Worm (Caenorhabditis elegans) whole organism, young adult: ENCODE measurements around the gene rps-4.
A peak's percentile ranks its signal among the peaks of the same experiment; 100 is the strongest.

Source experiments
- B0019.2 ChIP-seq: fragments of 200-800 bp; sonication (Bioruptor generic); conservative IDR thresholded peaks from 2 replicates; pipeline ENCODE4 v1.3.6; 2022; ENCODE audit warnings: missing genetic modification reagents, missing genetic modification characterization, missing compliant biosample characterization
- B0035.1 ChIP-seq: sonication (generic microtip); optimal IDR thresholded peaks from 2 replicates; lab custom pipeline; 2016; ENCODE audit warnings: missing genetic modification characterization, mild to moderate bottlenecking, missing compliant biosample characterization, missing genotype, missing genetic modification reagents
- B0261.1 ChIP-seq: sonication (generic microtip); optimal IDR thresholded peaks from 2 replicates; lab custom pipeline; 2016; ENCODE audit warnings: mild to moderate bottlenecking, missing genetic modification characterization, moderate library complexity, missing compliant biosample characterization
- F10E7.11 ChIP-seq: sonication (generic microtip); optimal IDR thresholded peaks from 2 replicates; lab custom pipeline; 2017; ENCODE audit warnings: mild to moderate bottlenecking, missing genetic modification characterization, moderate library complexity, missing compliant biosample characterization
- F22D6.2 ChIP-seq: sonication (generic microtip); optimal IDR thresholded peaks from 2 replicates; lab custom pipeline; 2016; ENCODE audit warnings: mild to moderate bottlenecking, missing genetic modification characterization, missing compliant biosample characterization
- F57C9.4 ChIP-seq: sonication (generic microtip); optimal IDR thresholded peaks from 2 replicates; lab custom pipeline; 2017; ENCODE audit warnings: mild to moderate bottlenecking, missing genetic modification characterization, missing compliant biosample characterization
- K11D2.4 ChIP-seq: fragments of 200-800 bp; sonication (Bioruptor generic); IDR thresholded peaks from 2 replicates; pipeline ENCODE4 v1.3.6; 2022; ENCODE audit warnings: missing genetic modification reagents, missing genetic modification characterization, missing compliant biosample characterization
- T07F8.4 ChIP-seq: sonication (generic microtip); optimal IDR thresholded peaks from 2 replicates; lab custom pipeline; 2016; ENCODE audit warnings: mild to moderate bottlenecking, missing genetic modification characterization, moderate library complexity, missing compliant biosample characterization
- Y53G8AR.9 ChIP-seq: fragments of 200-800 bp; sonication (Bioruptor generic); conservative IDR thresholded peaks from 2 replicates; pipeline ENCODE4 v1.3.6; 2022; ENCODE audit warnings: missing genetic modification reagents, missing genetic modification characterization, missing compliant biosample characterization
- Y67H2A.10 ChIP-seq: fragments of 200-800 bp; sonication (Bioruptor generic); conservative IDR thresholded peaks from 2 replicates; pipeline ENCODE4 v1.3.6; 2022; ENCODE audit warnings: missing genetic modification reagents, missing genetic modification characterization, missing compliant biosample characterization
- ZK185.1 ChIP-seq: sonication (generic microtip); optimal IDR thresholded peaks from 2 replicates; lab custom pipeline; 2016; ENCODE audit warnings: mild to moderate bottlenecking, missing genetic modification characterization, missing compliant biosample characterization; ENCODE audit not compliant: poor library complexity, severe bottlenecking
- ama-1 ChIP-seq, 3 experiments: fragments of 150-350 bp in 1 of 3; sonication (generic microtip) in 2 of 3; optimal IDR thresholded peaks; 2 replicates each; lab custom pipeline; 2014 to 2018; ENCODE audit warnings: missing biosample characterization in 2 of 3, missing genetic modification characterization in 2 of 3, missing genetic modification reagents in 2 of 3
- atf-7 ChIP-seq: sonication (generic microtip); optimal IDR thresholded peaks from 2 replicates; lab custom pipeline; 2017; ENCODE audit warnings: mild to moderate bottlenecking, missing genetic modification characterization, missing compliant biosample characterization
- attf-3 ChIP-seq: fragments of 200-800 bp; sonication (Bioruptor generic); conservative IDR thresholded peaks from 2 replicates; pipeline ENCODE4 v1.3.6; 2022; ENCODE audit warnings: missing genetic modification reagents, missing genetic modification characterization, missing compliant biosample characterization
- attf-5 ChIP-seq: fragments of 200-800 bp; sonication (Bioruptor generic); optimal IDR thresholded peaks from 2 replicates; lab custom pipeline; 2018; ENCODE audit warnings: mild to moderate bottlenecking, missing genetic modification characterization, missing compliant biosample characterization
- bed-2 ChIP-seq: fragments of 200-800 bp; sonication (Bioruptor generic); IDR thresholded peaks from 2 replicates; pipeline ENCODE4 v1.3.6; 2022; ENCODE audit warnings: missing genetic modification reagents, missing genetic modification characterization, missing compliant biosample characterization
- ceh-58 ChIP-seq: fragments of 200-800 bp; sonication (Bioruptor generic); IDR thresholded peaks from 2 replicates; pipeline ENCODE4 v1.3.6; 2022; ENCODE audit warnings: missing genetic modification characterization, missing compliant biosample characterization
- ceh-79 ChIP-seq: sonication (generic microtip); optimal IDR thresholded peaks from 2 replicates; lab custom pipeline; 2017; ENCODE audit warnings: mild to moderate bottlenecking, missing genetic modification characterization, missing compliant biosample characterization
- ceh-91 ChIP-seq: fragments of 200-800 bp; sonication (Bioruptor generic); IDR thresholded peaks from 2 replicates; pipeline ENCODE4 v1.3.6; 2022; ENCODE audit warnings: missing genetic modification reagents, missing genetic modification characterization, missing compliant biosample characterization
- chd-7 ChIP-seq: sonication (generic microtip); optimal IDR thresholded peaks from 2 replicates; lab custom pipeline; 2016; ENCODE audit warnings: mild to moderate bottlenecking, missing genetic modification characterization, moderate library complexity, missing compliant biosample characterization
- die-1 ChIP-seq: sonication (generic microtip); optimal IDR thresholded peaks from 2 replicates; lab custom pipeline; 2016; ENCODE audit warnings: missing genotype, mild to moderate bottlenecking, missing genetic modification characterization, missing compliant biosample characterization
- dpl-1 ChIP-seq: fragments of 150-350 bp; optimal IDR thresholded peaks from 2 replicates; lab custom pipeline; 2014; ENCODE audit warnings: missing biosample characterization, missing genetic modification reagents, missing genetic modification characterization
- efl-1 ChIP-seq: fragments of 150-350 bp; optimal IDR thresholded peaks from 2 replicates; lab custom pipeline; 2014; ENCODE audit warnings: missing biosample characterization, missing genetic modification reagents, missing genetic modification characterization
- egl-18 ChIP-seq: fragments of 200-800 bp; sonication (Bioruptor generic); IDR thresholded peaks from 2 replicates; pipeline ENCODE4 v1.3.6; 2022; ENCODE audit warnings: missing genetic modification reagents, missing genetic modification characterization, missing compliant biosample characterization
- ekl-4 ChIP-seq: fragments of 200-800 bp; sonication (Bioruptor generic); IDR thresholded peaks from 2 replicates; pipeline ENCODE4 v1.3.6; 2022; ENCODE audit warnings: missing genetic modification reagents, missing genetic modification characterization, missing compliant biosample characterization
- him-1 ChIP-seq: sonication (generic microtip); optimal IDR thresholded peaks from 2 replicates; lab custom pipeline; 2016; ENCODE audit warnings: missing genotype, missing genetic modification reagents, missing genetic modification characterization, missing compliant biosample characterization
- hmg-1.2 ChIP-seq: fragments of 200-800 bp; sonication (Bioruptor generic); IDR thresholded peaks from 2 replicates; pipeline ENCODE4 v1.3.6; 2022; ENCODE audit warnings: missing genetic modification reagents, missing genetic modification characterization, missing compliant biosample characterization
- hrde-1 ChIP-seq: sonication (generic microtip); optimal IDR thresholded peaks from 2 replicates; lab custom pipeline; 2016; ENCODE audit warnings: missing genetic modification characterization, mild to moderate bottlenecking, missing compliant biosample characterization, moderate library complexity, missing genotype, missing genetic modification reagents, borderline replicate concordance
- lsy-27 ChIP-seq: sonication (generic microtip); optimal IDR thresholded peaks from 2 replicates; lab custom pipeline; 2017; ENCODE audit warnings: missing genetic modification characterization, mild to moderate bottlenecking, missing compliant biosample characterization, antibody characterized with exemption, missing genotype, borderline replicate concordance; ENCODE audit not compliant: insufficient read depth
- madf-3 ChIP-seq: fragments of 200-800 bp; sonication (Bioruptor generic); IDR thresholded peaks from 2 replicates; pipeline ENCODE4 v1.3.6; 2022; ENCODE audit warnings: missing genetic modification reagents, missing genetic modification characterization, missing compliant biosample characterization
- madf-6 ChIP-seq: fragments of 200-800 bp; sonication (Bioruptor generic); IDR thresholded peaks from 2 replicates; pipeline ENCODE4 v1.3.6; 2022; ENCODE audit warnings: missing genetic modification reagents, missing genetic modification characterization, missing compliant biosample characterization
- mel-28 ChIP-seq: sonication (generic microtip); optimal IDR thresholded peaks from 2 replicates; lab custom pipeline; 2016; ENCODE audit warnings: borderline replicate concordance, mild to moderate bottlenecking, missing genetic modification characterization, missing compliant biosample characterization
- mxl-1 ChIP-seq: sonication (generic microtip); optimal IDR thresholded peaks from 2 replicates; lab custom pipeline; 2016; ENCODE audit warnings: missing genetic modification characterization, missing compliant biosample characterization
- nfya-2 ChIP-seq: fragments of 200-800 bp; sonication (Bioruptor generic); IDR thresholded peaks from 2 replicates; pipeline ENCODE4 v1.3.6; 2022; ENCODE audit warnings: missing genetic modification reagents, missing genetic modification characterization, missing compliant biosample characterization
- nfyb-1 ChIP-seq: fragments of 200-800 bp; sonication (Bioruptor generic); IDR thresholded peaks from 2 replicates; pipeline ENCODE4 v1.3.6; 2022; ENCODE audit warnings: missing genetic modification reagents, missing genetic modification characterization, missing compliant biosample characterization
- nhr-80 ChIP-seq: sonication (generic microtip); optimal IDR thresholded peaks from 2 replicates; lab custom pipeline; 2016; ENCODE audit warnings: missing genetic modification characterization, missing compliant biosample characterization
- pbrm-1 ChIP-seq: fragments of 200-800 bp; sonication (Bioruptor generic); IDR thresholded peaks from 2 replicates; pipeline ENCODE4 v1.3.6; 2022; ENCODE audit warnings: missing genetic modification reagents, missing genetic modification characterization, missing compliant biosample characterization
- rcor-1 ChIP-seq: fragments of 200-800 bp; sonication (Bioruptor generic); IDR thresholded peaks from 2 replicates; pipeline ENCODE4 v1.3.6; 2022; ENCODE audit warnings: missing genetic modification reagents, missing genetic modification characterization, missing compliant biosample characterization
- sdz-38 ChIP-seq: sonication (generic microtip); optimal IDR thresholded peaks from 2 replicates; lab custom pipeline; 2016; ENCODE audit warnings: missing genotype, missing genetic modification characterization, missing compliant biosample characterization
- snpc-1.1 ChIP-seq: sonication (generic microtip); optimal IDR thresholded peaks from 2 replicates; lab custom pipeline; 2017; ENCODE audit warnings: missing genetic modification characterization, mild to moderate bottlenecking, missing compliant biosample characterization, antibody characterized with exemption, moderate library complexity, missing genotype, missing genetic modification reagents; ENCODE audit not compliant: insufficient read depth
- snpc-1.3 ChIP-seq: sonication (generic microtip); optimal IDR thresholded peaks from 2 replicates; lab custom pipeline; 2017; ENCODE audit warnings: missing genetic modification characterization, mild to moderate bottlenecking, missing compliant biosample characterization, antibody characterized with exemption, moderate library complexity, missing genotype, missing genetic modification reagents; ENCODE audit not compliant: insufficient read depth
- somi-1 ChIP-seq: fragments of 200-800 bp; sonication (Bioruptor generic); optimal IDR thresholded peaks from 2 replicates; lab custom pipeline; 2018; ENCODE audit warnings: mild to moderate bottlenecking, missing genetic modification characterization, missing compliant biosample characterization
- unc-62 ChIP-seq: fragments of 150-350 bp; optimal IDR thresholded peaks from 2 replicates; lab custom pipeline; 2014; ENCODE audit warnings: missing biosample characterization, missing genetic modification reagents, missing genetic modification characterization
- zfh-2 ChIP-seq: fragments of 200-800 bp; sonication (Bioruptor generic); conservative IDR thresholded peaks from 2 replicates; pipeline ENCODE4 v1.3.6; 2022; ENCODE audit warnings: missing genetic modification reagents, missing genetic modification characterization, missing compliant biosample characterization
- zim-3 ChIP-seq: sonication (generic microtip); optimal IDR thresholded peaks from 2 replicates; lab custom pipeline; 2017; ENCODE audit warnings: mild to moderate bottlenecking, missing genetic modification characterization, moderate library complexity, missing compliant biosample characterization
- ztf-6 ChIP-seq: fragments of 200-800 bp; sonication (Bioruptor generic); IDR thresholded peaks from 2 replicates; pipeline ENCODE4 v1.3.6; 2022; ENCODE audit warnings: missing genetic modification reagents, missing genetic modification characterization, missing compliant biosample characterization

The rps-4 gene

DNA sequence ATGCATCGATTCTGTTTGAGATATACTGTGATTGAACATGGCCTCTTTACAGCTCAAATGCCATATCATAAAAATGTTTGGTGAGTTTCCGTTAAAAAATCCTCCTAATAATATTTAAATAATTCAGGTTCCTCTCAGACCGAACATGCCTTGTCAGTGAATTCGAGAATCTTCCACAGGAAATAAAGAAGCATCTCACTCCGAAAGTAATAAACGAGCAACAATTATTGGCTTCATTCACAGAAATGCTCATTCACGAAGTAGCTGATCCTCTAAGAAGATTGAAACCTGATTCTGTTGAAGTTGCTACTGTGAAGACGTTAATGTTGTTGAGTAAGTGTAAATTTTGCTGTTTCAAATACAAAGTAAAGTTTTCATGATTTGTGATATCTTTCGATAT lies 32.3 kb downstream of the rps-4 start:
- TF ChIP-seq ceh-79 (tag; lab: Kevin White, UChicago): no peak
- peak; percentile 15 for TF ChIP-seq ZK185.1
- TF ChIP-seq lsy-27 (tag; lab: Kevin White, UChicago): no peak
- 0 out of 2 replicates have a peak, but pooled peaks have one; percentile 7 for TF ChIP-seq nfyb-1 (GFP tag; lab: Robert Waterston, UW)
- TF ChIP-seq madf-3 (GFP tag; lab: Robert Waterston, UW): 0 out of 2 replicates have a peak, but pooled peaks have one; percentile 52

DNA sequence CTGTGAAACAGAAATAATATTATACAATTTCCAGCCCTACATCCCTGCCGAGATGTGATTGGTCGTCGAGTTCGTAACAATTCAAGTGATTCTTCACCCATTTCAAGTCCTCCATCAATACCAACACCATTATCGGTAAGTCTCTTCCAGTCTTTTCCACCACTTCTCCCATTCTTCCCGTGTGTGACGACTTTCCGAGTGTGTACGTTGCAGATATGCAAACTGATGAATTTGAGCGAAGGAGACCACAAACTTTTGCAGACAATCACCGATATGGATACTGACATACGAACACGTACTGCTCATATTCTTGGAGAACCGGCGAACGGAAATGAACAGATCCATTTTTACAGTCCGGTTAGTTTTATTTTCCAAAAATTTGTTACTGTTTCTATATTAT lies 33.0 kb downstream of the rps-4 start:
- TF ChIP-seq die-1 (tag; lab: Kevin White, UChicago) (no peak), dpl-1 (GFP tag; lab: Kevin White, UChicago) (no peak), ama-1 (optimal IDR thresholded peaks at IDR 0.05; lab: Kevin White, UChicago) (peak; percentile 63), ama-1 (GFP tag; optimal IDR thresholded peaks at IDR 0.05; lab: Kevin White, UChicago) (no peak), mel-28 (no peak), chd-7 (no peak), madf-6 (no peak), attf-3 (GFP tag; lab: Robert Waterston, UW) (no peak), hmg-1.2 (GFP tag; lab: Robert Waterston, UW) (no peak), F22D6.2 (tag; lab: Kevin White, UChicago) (no peak), him-1 (tag; lab: Kevin White, UChicago) (no peak), nfyb-1 (GFP tag; lab: Robert Waterston, UW) (no peak), Y67H2A.10 (GFP tag; lab: Robert Waterston, UW) (no peak), unc-62 (no peak), F57C9.4 (peak; percentile 27), zim-3 (tag; lab: Kevin White, UChicago) (peak; percentile 26), zfh-2 (GFP tag; lab: Robert Waterston, UW) (no peak), egl-18 (GFP tag; lab: Robert Waterston, UW) (no peak), F10E7.11 (tag; lab: Kevin White, UChicago) (no peak), B0261.1 (no peak), B0019.2 (GFP tag; lab: Robert Waterston, UW) (no peak), snpc-1.3 (tag; lab: Kevin White, UChicago) (no peak), atf-7 (tag; lab: Kevin White, UChicago) (no peak), pbrm-1 (no peak), ZK185.1 (no peak)

DNA sequence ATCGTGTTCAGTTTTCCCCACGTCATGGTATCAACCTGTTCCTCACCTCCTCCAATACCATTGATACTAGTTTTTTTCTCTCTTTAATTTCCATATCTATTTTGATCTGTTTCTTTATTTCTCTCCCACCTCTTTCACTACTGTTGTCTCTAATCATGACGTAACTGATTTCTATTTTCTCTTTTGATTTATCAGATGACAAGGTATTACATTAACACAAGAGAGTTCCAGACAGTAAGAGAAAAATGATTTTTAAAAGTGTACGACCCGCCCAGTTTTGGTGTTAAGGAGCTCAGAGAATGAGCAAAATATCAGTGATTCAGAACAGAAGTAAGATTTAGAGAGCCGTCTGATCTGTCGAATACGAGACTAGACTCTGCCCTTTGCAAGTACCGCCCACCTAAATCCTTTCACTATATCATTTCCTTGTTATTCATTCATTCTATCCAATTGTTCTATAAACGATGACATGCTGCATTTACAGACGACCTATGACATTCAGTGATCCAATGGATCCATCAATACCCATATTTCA lies 34.7 kb downstream of the rps-4 start, which contains the start of gene nhr-105:
TSS of gene nhr-105 (plus strand) at position 485 of the 535 bp plus-strand sequence.
- no peak for TF ChIP-seq B0035.1 (tag; lab: Kevin White, UChicago)
- no peak for TF ChIP-seq nfya-2 (GFP tag; lab: Robert Waterston, UW)
- no peak for TF ChIP-seq mxl-1
- no peak for TF ChIP-seq T07F8.4 (tag; lab: Kevin White, UChicago)
- no peak for TF ChIP-seq ztf-6 (GFP tag; lab: Robert Waterston, UW)
- no peak for TF ChIP-seq pbrm-1
- no peak for TF ChIP-seq ceh-58
- TF ChIP-seq K11D2.4 (GFP tag; lab: Robert Waterston, UW): no peak
- no peak for TF ChIP-seq efl-1
- no peak for TF ChIP-seq ekl-4 (GFP tag; lab: Robert Waterston, UW)
- no peak for TF ChIP-seq snpc-1.1 (tag; lab: Kevin White, UChicago)
- no peak for TF ChIP-seq ceh-79 (tag; lab: Kevin White, UChicago)
- no peak for TF ChIP-seq bed-2 (GFP tag; lab: Robert Waterston, UW)
- TF ChIP-seq ceh-91: no peak
- TF ChIP-seq sdz-38 (tag; lab: Kevin White, UChicago): no peak
- TF ChIP-seq nhr-80 (tag; lab: Kevin White, UChicago): peak; percentile 41
- peak; percentile 63 for TF ChIP-seq somi-1 (GFP tag; lab: Kevin White, UChicago)
- TF ChIP-seq Y53G8AR.9 (GFP tag; lab: Robert Waterston, UW): no peak
- peak; percentile 56 for TF ChIP-seq attf-5 (GFP tag; lab: Kevin White, UChicago)
- no peak for TF ChIP-seq hrde-1 (tag; lab: Kevin White, UChicago)
- TF ChIP-seq F22D6.2 (tag; lab: Kevin White, UChicago): peak; percentile 32
- no peak for TF ChIP-seq rcor-1 (GFP tag; lab: Robert Waterston, UW)
